Fruit fly (Drosophila melanogaster): ENCODE results near the gene CG42371.

Gene CG42371

dm6 chr2L:2236722-2237121, 19.7 kb upstream of the CG42371 start, which contains the start of gene Sec24CD (continued):
- TF ChIP-seq CG15514 (GFP tag; optimal IDR thresholded peaks at IDR 0.05) (peak; percentile 74), oc (tag; optimal IDR thresholded peaks at IDR 0.05) (no peak), CG3281 (GFP tag; optimal IDR thresholded peaks at IDR 0.05) (no peak), Bdp1 (GFP tag; optimal IDR thresholded peaks at IDR 0.05) (no peak), nerfin-2 (GFP tag; IDR thresholded peaks at IDR 0.05; ENCODE audit: partially characterized antibody) (peak; percentile 97), CG14965 (GFP tag; optimal IDR thresholded peaks at IDR 0.05; ENCODE audit: borderline replicate concordance) (no peak), bigmax (GFP tag; optimal IDR thresholded peaks at IDR 0.05) (no peak), HLHmδ (GFP tag; optimal IDR thresholded peaks at IDR 0.05) (peak; percentile 56), Usf (GFP tag; optimal IDR thresholded peaks at IDR 0.05) (no peak), sens (GFP tag) (peak; percentile 33), CG1602 (GFP tag; optimal IDR thresholded peaks at IDR 0.05) (no peak), Trl (optimal IDR thresholded peaks at IDR 0.05) (no peak), Trl (GFP tag; optimal IDR thresholded peaks at IDR 0.05) (no peak), CG4730 (GFP tag; IDR thresholded peaks at IDR 0.05) (no peak), CG7839 (tag; optimal IDR thresholded peaks at IDR 0.05) (no peak), D (optimal IDR thresholded peaks at IDR 0.05) (no peak), D (GFP tag; optimal IDR thresholded peaks at IDR 0.05) (no peak), al (GFP tag; IDR thresholded peaks at IDR 0.05) (no peak), Drgx (GFP tag; IDR thresholded peaks at IDR 0.05) (no peak), Sry-β (GFP tag; optimal IDR thresholded peaks at IDR 0.05) (no peak), CG12219 (GFP tag; optimal IDR thresholded peaks at IDR 0.05) (no peak), tx (GFP tag; optimal IDR thresholded peaks at IDR 0.05) (no peak), Ada2b (GFP tag; IDR thresholded peaks at IDR 0.05) (no peak), dmrt99B (tag; optimal IDR thresholded peaks at IDR 0.05) (no peak), Dref (GFP tag; IDR thresholded peaks at IDR 0.05) (peak; percentile 97), Ets97D (GFP tag; optimal IDR thresholded peaks at IDR 0.05) (no peak), Dad (GFP tag; optimal IDR thresholded peaks at IDR 0.05) (no peak), ap (GFP tag; IDR thresholded peaks at IDR 0.05) (no peak), Stat92E (GFP tag; optimal IDR thresholded peaks at IDR 0.05) (peak in 1 of 3 experiments; percentile 79), CG17361 (GFP tag; IDR thresholded peaks at IDR 0.05) (no peak), PHDP (tag; optimal IDR thresholded peaks at IDR 0.05) (peak; percentile 45), yki (optimal IDR thresholded peaks at IDR 0.05) (no peak), bsh (GFP tag; optimal IDR thresholded peaks at IDR 0.05) (no peak), CG14050 (GFP tag; IDR thresholded peaks at IDR 0.05) (no peak), sna (GFP tag; IDR thresholded peaks at IDR 0.05; ENCODE audit: partially characterized antibody) (peak; percentile 96), B-H2 (GFP tag; optimal IDR thresholded peaks at IDR 0.05) (no peak), CG2202 (tag; optimal IDR thresholded peaks at IDR 0.05) (no peak), CG13894 (tag; optimal IDR thresholded peaks at IDR 0.05) (no peak), hb (GFP tag; IDR thresholded peaks at IDR 0.05; ENCODE audit: partially characterized antibody) (peak; percentile 93), CG31224 (GFP tag; IDR thresholded peaks at IDR 0.05) (no peak), run (tag; optimal IDR thresholded peaks at IDR 0.05) (no peak), CG8290 (GFP tag; optimal IDR thresholded peaks at IDR 0.05) (no peak), CG8290 (tag; optimal IDR thresholded peaks at IDR 0.05) (no peak), bowl (GFP tag; IDR thresholded peaks at IDR 0.05) (no peak), Eip74EF (GFP tag; optimal IDR thresholded peaks at IDR 0.05) (no peak), B-H1 (GFP tag; IDR thresholded peaks at IDR 0.05) (no peak), Poxn (GFP tag; IDR thresholded peaks at IDR 0.05) (no peak), Atf6 (GFP tag; IDR thresholded peaks at IDR 0.05) (no peak), CG14710 (tag; optimal IDR thresholded peaks at IDR 0.05) (peak; percentile 51), CG15479 (GFP tag; optimal IDR thresholded peaks at IDR 0.05) (no peak), CG17802 (tag; optimal IDR thresholded peaks at IDR 0.05) (no peak), pfk (GFP tag; optimal IDR thresholded peaks at IDR 0.05) (no peak)

All from whole organism, embryonic.